Fruit fly (Drosophila melanogaster) whole organism, wandering third instar larva: ENCODE results near the gene Or83a.
A peak's percentile ranks its signal among the peaks of the same experiment; 100 is the strongest.

Source experiments
- Abd-B ChIP-seq: fragments of >200 bp; optimal IDR thresholded peaks from 2 replicates; lab custom pipeline; 2017; ENCODE audit warnings: missing biosample characterization, missing genetic modification characterization
- CG32264 ChIP-seq: fragments of 200-800 bp; sonication (Bioruptor generic); optimal IDR thresholded peaks from 2 replicates; lab custom pipeline; 2016; ENCODE audit warnings: missing biosample characterization, missing genetic modification characterization
- CG9705 ChIP-seq: fragments of 200-800 bp; sonication (Bioruptor generic); optimal IDR thresholded peaks from 2 replicates; lab custom pipeline; 2018; ENCODE audit warnings: missing biosample characterization, mild to moderate bottlenecking, missing genetic modification characterization
- CrebA ChIP-seq: fragments of 200-800 bp; sonication (Bioruptor generic); optimal IDR thresholded peaks from 2 replicates; lab custom pipeline; 2016; ENCODE audit warnings: missing biosample characterization, mild to moderate bottlenecking, missing genetic modification characterization, borderline replicate concordance
- Dfd ChIP-seq: fragments of >200 bp; optimal IDR thresholded peaks from 2 replicates; lab custom pipeline; 2017; ENCODE audit warnings: missing biosample characterization, missing genetic modification characterization
- Dif ChIP-seq: fragments of 200-275, 200-300 bp; sonication (Bioruptor generic); optimal IDR thresholded peaks from 2 replicates; lab custom pipeline; 2018; ENCODE audit warnings: missing biosample characterization, missing genetic modification characterization; ENCODE audit not compliant: partially characterized antibody
- GATAd ChIP-seq: sonication (Bioruptor generic); optimal IDR thresholded peaks from 2 replicates; lab custom pipeline; 2016; ENCODE audit warnings: missing biosample characterization, missing genetic modification characterization
- HLH106 ChIP-seq: fragments of 200-800 bp; optimal IDR thresholded peaks from 3 replicates; lab custom pipeline; 2019; ENCODE audit warnings: missing biosample characterization, mild to moderate bottlenecking, missing genetic modification characterization, moderate library complexity
- Hnf4 ChIP-seq: fragments of 200-800 bp; sonication (Bioruptor generic); optimal IDR thresholded peaks from 2 replicates; lab custom pipeline; 2016; ENCODE audit warnings: missing biosample characterization, mild to moderate bottlenecking, missing genetic modification characterization
- Hr83 ChIP-seq: fragments of 200-300 bp; sonication (Bioruptor generic); optimal IDR thresholded peaks from 2 replicates; lab custom pipeline; 2016; ENCODE audit warnings: missing biosample characterization, mild to moderate bottlenecking, missing genetic modification characterization, moderate library complexity; ENCODE audit not compliant: poor library complexity, severe bottlenecking
- Jra ChIP-seq: sonication (Bioruptor generic); optimal IDR thresholded peaks from 2 replicates; lab custom pipeline; 2016; ENCODE audit warnings: missing biosample characterization, missing genetic modification characterization
- Mio ChIP-seq: sonication (Bioruptor generic); optimal IDR thresholded peaks from 2 replicates; lab custom pipeline; 2016; ENCODE audit warnings: missing biosample characterization, missing genetic modification characterization
- Myc ChIP-seq: fragments of >200 bp; optimal IDR thresholded peaks from 2 replicates; lab custom pipeline; 2017
- N ChIP-seq: fragments of >200 bp; optimal IDR thresholded peaks from 2 replicates; lab custom pipeline; 2018; ENCODE audit warnings: missing biosample characterization, missing external identifiers, missing genetic modification characterization
- OdsH ChIP-seq: fragments of 200-800 bp; sonication (Bioruptor generic); optimal IDR thresholded peaks from 2 replicates; lab custom pipeline; 2016; ENCODE audit warnings: missing biosample characterization, mild to moderate bottlenecking, missing genetic modification characterization
- Sp1 ChIP-seq: fragments of 200-800 bp; sonication (Bioruptor generic); optimal IDR thresholded peaks from 3 replicates; lab custom pipeline; 2019; ENCODE audit warnings: missing biosample characterization, mild to moderate bottlenecking, missing genetic modification characterization, moderate library complexity
- Vsx2 ChIP-seq: fragments of 200-300, 225-300 bp; sonication (Bioruptor generic); optimal IDR thresholded peaks from 2 replicates; lab custom pipeline; 2018; ENCODE audit warnings: missing biosample characterization, missing genetic modification characterization; ENCODE audit not compliant: partially characterized antibody
- br ChIP-seq: fragments of 200-800 bp; sonication (Bioruptor generic); optimal IDR thresholded peaks from 2 replicates; lab custom pipeline; 2016; ENCODE audit warnings: missing biosample characterization, missing genetic modification characterization
- brk ChIP-seq: fragments of 200-800 bp; sonication (Bioruptor generic); optimal IDR thresholded peaks from 2 replicates; lab custom pipeline; 2016; ENCODE audit warnings: missing biosample characterization, mild to moderate bottlenecking, missing genetic modification characterization
- dl ChIP-seq, 2 experiments: fragments of 175-275, 200-275 bp in 1 of 2; fragments of 200-275 bp in 1 of 2; sonication (Bioruptor generic); optimal IDR thresholded peaks; lab custom pipeline; 2018; ENCODE audit warnings: mild to moderate bottlenecking in 2 of 2, missing biosample characterization in 2 of 2, missing genetic modification characterization in 2 of 2, moderate library complexity in 2 of 2; ENCODE audit not compliant: partially characterized antibody in 2 of 2, insufficient read depth in 1 of 2
- dmrt93B ChIP-seq: fragments of 200-800 bp; sonication (Bioruptor generic); optimal IDR thresholded peaks from 2 replicates; lab custom pipeline; 2018; ENCODE audit warnings: missing biosample characterization, mild to moderate bottlenecking, missing genetic modification characterization
- dsf ChIP-seq: sonication (Bioruptor generic); optimal IDR thresholded peaks from 2 replicates; lab custom pipeline; 2016; ENCODE audit warnings: missing biosample characterization, missing genetic modification characterization, borderline replicate concordance
- ey ChIP-seq: fragments of 200-800 bp; sonication (Bioruptor generic); optimal IDR thresholded peaks from 2 replicates; lab custom pipeline; 2016; ENCODE audit warnings: missing biosample characterization, missing genetic modification characterization
- fru ChIP-seq: fragments of 200-800 bp; sonication (Bioruptor generic); optimal IDR thresholded peaks from 3 replicates; lab custom pipeline; 2016; ENCODE audit warnings: missing biosample characterization, mild to moderate bottlenecking, missing genetic modification characterization
- h ChIP-seq: fragments of 200-800 bp; sonication (Bioruptor generic); optimal IDR thresholded peaks from 3 replicates; lab custom pipeline; 2016; ENCODE audit warnings: missing biosample characterization, mild to moderate bottlenecking, missing genetic modification characterization
- jim ChIP-seq: fragments of 175-275, 200-325 bp; sonication (Bioruptor generic); optimal IDR thresholded peaks from 2 replicates; lab custom pipeline; 2016; ENCODE audit warnings: missing biosample characterization, mild to moderate bottlenecking, missing genetic modification characterization
- pan ChIP-seq: fragments of >200 bp; optimal IDR thresholded peaks from 2 replicates; lab custom pipeline; 2017
- psq ChIP-seq: fragments of 200-800 bp; sonication (Bioruptor generic); optimal IDR thresholded peaks from 3 replicates; lab custom pipeline; 2017; ENCODE audit warnings: missing biosample characterization, mild to moderate bottlenecking, missing genetic modification characterization, moderate library complexity
- rgr ChIP-seq: fragments of 200-800 bp; sonication (Bioruptor generic); optimal IDR thresholded peaks from 3 replicates; lab custom pipeline; 2016; ENCODE audit warnings: missing biosample characterization, mild to moderate bottlenecking, missing genetic modification characterization
- sage ChIP-seq: fragments of 200-800 bp; sonication (Bioruptor generic); optimal IDR thresholded peaks from 2 replicates; lab custom pipeline; 2016; ENCODE audit warnings: missing biosample characterization, mild to moderate bottlenecking, missing genetic modification characterization
- sv ChIP-seq: fragments of 200-800 bp; sonication (Bioruptor generic); optimal IDR thresholded peaks from 3 replicates; lab custom pipeline; 2016; ENCODE audit warnings: missing biosample characterization, missing genetic modification characterization
- tai ChIP-seq: sonication (Bioruptor generic); optimal IDR thresholded peaks from 2 replicates; lab custom pipeline; 2016; ENCODE audit warnings: missing biosample characterization, missing genetic modification characterization
- usp ChIP-seq: fragments of >200 bp; optimal IDR thresholded peaks from 2 replicates; lab custom pipeline; 2017; ENCODE audit warnings: missing biosample characterization, missing genetic modification characterization

Or83a gene

DNA sequence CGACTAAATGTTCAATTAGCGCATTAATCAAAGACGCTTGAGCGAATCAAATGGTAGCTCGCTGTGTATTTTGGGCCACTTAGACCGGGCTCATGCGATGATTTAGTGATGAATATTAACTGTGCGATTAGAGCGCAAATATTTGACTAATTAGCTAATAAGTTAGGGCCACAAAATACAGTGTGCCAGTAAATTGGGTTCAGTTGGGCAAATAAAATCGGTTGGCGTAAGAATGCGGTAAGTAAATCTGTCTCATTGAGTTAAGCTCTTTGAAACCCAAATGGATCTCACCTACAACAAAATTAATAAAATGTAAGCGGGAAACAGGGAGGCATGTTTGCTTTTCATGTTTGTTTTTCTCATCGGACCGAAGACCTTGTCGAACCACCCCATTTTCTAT lies 21.5 kb upstream of the Or83a start:
- TF ChIP-seq h (GFP tag; lab: Kevin White, UChicago), result no peak
- TF ChIP-seq Jra (GFP tag; lab: Kevin White, UChicago), result no peak
- TF ChIP-seq Mio, result no peak
- no peak for TF ChIP-seq fru (GFP tag; lab: Kevin White, UChicago)
- TF ChIP-seq Hnf4, result no peak
- TF ChIP-seq Myc (lab: Kevin White, UChicago), result no peak
- TF ChIP-seq ey (GFP tag; lab: Kevin White, UChicago), result no peak
- no peak for TF ChIP-seq CrebA
- TF ChIP-seq Dfd (GFP tag; lab: Kevin White, UChicago), result no peak
- TF ChIP-seq brk (GFP tag; lab: Kevin White, UChicago), result no peak
- no peak for TF ChIP-seq Hr83
- TF ChIP-seq rgr (GFP tag; lab: Kevin White, UChicago), result no peak
- no peak for TF ChIP-seq usp
- TF ChIP-seq, all 38 proteins: peak for 0

DNA sequence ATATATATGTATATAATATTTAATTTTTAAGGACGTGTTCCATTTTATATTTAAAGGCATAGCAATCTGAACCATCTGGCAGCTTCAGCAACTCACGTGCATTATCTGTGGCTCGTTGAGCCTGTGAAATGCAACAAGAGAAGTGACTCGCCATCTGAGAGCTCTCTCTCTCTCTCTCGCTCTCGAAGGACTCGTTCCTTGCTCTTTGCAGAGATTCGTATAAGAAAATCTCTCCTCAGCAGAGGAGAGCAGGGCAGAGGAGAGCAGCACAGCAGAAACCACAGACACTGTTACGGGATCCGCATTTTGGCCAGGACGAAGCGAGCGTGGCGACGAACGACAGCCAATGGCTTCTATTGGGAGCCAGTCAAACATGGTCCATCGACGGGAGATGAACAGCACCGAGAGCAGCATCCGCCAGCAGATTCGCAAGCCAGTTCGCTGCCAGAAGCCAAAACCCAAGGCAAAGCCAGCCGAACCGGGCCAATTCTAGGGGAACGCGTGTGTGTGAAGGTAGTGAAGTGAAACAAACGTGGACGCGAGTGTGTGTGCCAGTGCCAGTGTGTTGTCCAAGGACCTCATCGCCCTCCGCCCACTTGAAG lies 15.3 kb upstream of the Or83a start, which contains the start of gene CG14669:
CG14669 (plus strand) TSS at position 381 of the 602 bp plus-strand sequence.
- no peak for TF ChIP-seq jim (GFP tag; lab: Kevin White, UChicago)
- TF ChIP-seq rgr (GFP tag; lab: Kevin White, UChicago), result no peak
- TF ChIP-seq dl (GFP tag; optimal IDR thresholded peaks at IDR 0.05; lab: Kevin White, UChicago; ENCODE audit: insufficient read depth in 1 of 2, partially characterized antibody in 2 of 2), result no peak
- TF ChIP-seq CG9705 (GFP tag; lab: Kevin White, UChicago), result no peak
- no peak for TF ChIP-seq HLH106
- TF ChIP-seq sage (GFP tag; lab: Kevin White, UChicago), result no peak
- TF ChIP-seq Sp1, result no peak
- TF ChIP-seq CG32264 (GFP tag; lab: Kevin White, UChicago), result no peak
- TF ChIP-seq OdsH (GFP tag; lab: Kevin White, UChicago), result no peak
- TF ChIP-seq Dfd (GFP tag; lab: Kevin White, UChicago), result no peak
- no peak for TF ChIP-seq N
- no peak for TF ChIP-seq pan (lab: Kevin White, UChicago)
- TF ChIP-seq Abd-B (GFP tag; lab: Kevin White, UChicago), result no peak
- TF ChIP-seq Hr83, result no peak
- TF ChIP-seq Vsx2 (GFP tag; lab: Kevin White, UChicago), result no peak
- no peak for TF ChIP-seq Dif (GFP tag; lab: Kevin White, UChicago)
- TF ChIP-seq br (GFP tag; lab: Kevin White, UChicago), result no peak
- no peak for TF ChIP-seq dmrt93B (GFP tag; lab: Kevin White, UChicago)
- no peak for TF ChIP-seq tai (GFP tag; lab: Kevin White, UChicago)
- TF ChIP-seq sv (GFP tag; lab: Kevin White, UChicago), result no peak

DNA sequence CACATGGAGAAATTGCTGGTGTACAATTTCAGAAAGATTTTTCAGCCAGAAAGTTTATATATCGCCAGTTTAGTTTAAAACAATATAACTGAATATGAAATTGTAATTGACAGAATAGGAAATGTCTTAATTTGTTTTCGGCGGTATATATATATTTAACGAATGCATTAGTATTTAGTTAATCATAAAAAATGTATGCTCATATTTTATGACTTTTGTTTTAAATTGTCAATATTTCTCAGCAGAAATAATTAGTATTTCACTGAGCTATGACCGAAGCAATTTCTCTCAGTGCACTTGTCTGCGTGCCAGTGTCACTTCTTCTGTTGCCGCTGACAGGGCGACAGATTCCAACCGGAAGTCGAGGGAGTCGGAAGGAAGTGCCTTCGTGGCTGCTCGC lies 14.0 kb upstream of the Or83a start:
- no peak for TF ChIP-seq CG9705 (GFP tag; lab: Kevin White, UChicago)
- TF ChIP-seq sv (GFP tag; lab: Kevin White, UChicago), result peak; percentile 21

- no peak for TF ChIP-seq CG32264 (GFP tag; lab: Kevin White, UChicago)
- TF ChIP-seq sv (GFP tag; lab: Kevin White, UChicago), result no peak
- no peak for TF ChIP-seq dsf (GFP tag; lab: Kevin White, UChicago)
- TF ChIP-seq N, result no peak
- TF ChIP-seq Dfd (GFP tag; lab: Kevin White, UChicago), result no peak
- TF ChIP-seq psq (GFP tag; lab: Kevin White, UChicago), result no peak
- TF ChIP-seq dmrt93B (GFP tag; lab: Kevin White, UChicago), result no peak
Observed at dm6 chr3R:5412306-5412705, 13.3 kb upstream of the Or83a start, which contains the start of gene Orco. TSS of gene Orco (minus strand) at chr3R:5412406.

DNA sequence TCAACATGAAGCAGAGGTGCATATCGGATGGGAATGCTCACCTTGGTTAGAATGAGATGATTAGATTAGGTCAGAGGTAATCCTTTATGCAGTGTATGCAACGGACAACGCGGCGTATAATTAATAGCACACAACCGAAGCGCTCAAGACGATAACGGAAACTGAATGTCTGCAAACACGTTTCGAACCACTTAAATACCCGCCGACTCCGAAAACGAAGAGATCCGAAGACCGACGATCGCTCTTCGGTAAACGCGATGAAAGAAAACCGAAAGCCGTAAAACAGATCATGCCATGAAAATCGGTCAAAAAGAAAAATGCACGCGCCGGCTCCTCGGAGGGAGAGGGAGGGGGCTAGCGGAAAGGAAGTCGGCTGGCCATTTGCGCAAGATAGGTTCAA lies 5.0 kb upstream of the Or83a start, which contains the start of gene CG2663:
CG2663 (minus strand) TSS at position 173 of the 400 bp plus-strand sequence.
- TF ChIP-seq Hr83 (no peak), fru (GFP tag; lab: Kevin White, UChicago) (no peak), jim (GFP tag; lab: Kevin White, UChicago) (no peak), N (no peak), CrebA (no peak), HLH106 (no peak), CG9705 (GFP tag; lab: Kevin White, UChicago) (no peak), psq (GFP tag; lab: Kevin White, UChicago) (no peak), Jra (GFP tag; lab: Kevin White, UChicago) (no peak), Dif (GFP tag; lab: Kevin White, UChicago) (no peak), GATAd (no peak)
- TF ChIP-seq, all 38 proteins: peak for 0
